Fruit fly (Drosophila melanogaster) ovary, adult (tissue): ENCODE results near the gene CG13239.
A peak's percentile ranks its signal among the peaks of the same experiment; 100 is the strongest.

ENCODE experiments used
- CG17801 ChIP-seq: fragments of 200-800 bp; optimal IDR thresholded peaks from 2 replicates; lab custom pipeline; 2019; ENCODE audit warnings: missing biosample characterization, mild to moderate bottlenecking, missing genetic modification characterization, moderate library complexity; ENCODE audit not compliant: partially characterized antibody

CG13239 gene

DNA sequence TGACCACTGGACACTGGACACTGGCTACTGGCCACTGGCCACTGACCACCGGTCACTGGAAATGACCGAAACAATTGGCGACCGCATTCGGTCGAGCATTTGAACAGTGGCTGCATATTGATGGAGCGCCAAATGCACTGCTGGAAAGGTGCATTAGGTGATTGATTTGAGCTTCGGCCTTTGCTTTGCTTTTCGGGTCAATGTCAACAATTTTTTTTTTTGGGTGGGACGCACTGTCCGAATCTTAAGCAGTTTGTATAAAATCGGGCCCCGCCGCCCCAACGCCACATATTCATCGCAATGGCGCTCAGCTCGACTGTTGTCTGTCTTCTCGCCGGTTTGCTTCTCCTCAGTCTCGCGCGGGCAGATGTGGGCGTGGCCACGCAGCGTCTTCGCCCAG, at the start of gene CG13239:
Gene CG13239 (plus strand): TSS at position 301 of the 400 bp plus-strand sequence.
- no peak for TF ChIP-seq CG17801

DNA sequence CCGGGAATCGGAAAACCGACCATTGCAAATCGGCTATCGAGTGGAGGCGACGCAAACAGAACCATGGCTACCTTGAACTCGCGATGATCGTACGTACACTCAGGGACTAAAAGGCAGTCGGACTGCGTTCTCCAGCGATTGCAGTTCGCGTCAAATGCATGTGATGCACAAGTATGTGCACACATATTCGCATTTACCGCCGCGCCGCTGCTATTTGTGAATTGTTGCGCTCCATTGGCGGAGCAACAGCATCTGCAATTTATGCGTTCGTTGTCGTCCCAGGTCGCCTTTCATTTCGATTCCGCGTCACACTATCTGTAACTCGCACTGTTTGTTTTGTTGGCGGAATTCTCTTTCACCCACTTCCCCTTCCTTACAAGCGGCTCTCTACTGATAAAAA, 40.4 kb upstream of the CG13239 start:
- TF ChIP-seq CG17801: no peak

DNA sequence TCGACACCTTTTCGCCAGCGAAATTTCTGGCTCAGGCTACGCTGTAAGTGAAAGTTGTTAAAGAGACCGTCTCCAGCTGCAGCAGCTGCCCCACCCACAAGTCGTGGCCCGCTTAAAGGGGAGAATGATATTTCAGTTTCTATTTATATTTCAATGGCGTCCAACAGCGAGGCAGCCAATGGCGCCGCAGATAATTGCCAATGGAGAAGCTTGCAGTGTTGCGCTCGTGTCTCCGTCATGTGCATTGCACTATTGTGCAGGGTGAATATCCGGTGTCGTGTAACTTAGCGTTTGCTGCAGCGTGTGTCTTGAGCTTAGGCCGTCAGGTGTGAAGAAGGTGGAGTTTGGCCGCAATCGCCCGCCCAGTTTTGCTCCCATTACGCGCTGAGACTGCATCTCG, 39.2 kb upstream of the CG13239 start:
- no peak for TF ChIP-seq CG17801

DNA sequence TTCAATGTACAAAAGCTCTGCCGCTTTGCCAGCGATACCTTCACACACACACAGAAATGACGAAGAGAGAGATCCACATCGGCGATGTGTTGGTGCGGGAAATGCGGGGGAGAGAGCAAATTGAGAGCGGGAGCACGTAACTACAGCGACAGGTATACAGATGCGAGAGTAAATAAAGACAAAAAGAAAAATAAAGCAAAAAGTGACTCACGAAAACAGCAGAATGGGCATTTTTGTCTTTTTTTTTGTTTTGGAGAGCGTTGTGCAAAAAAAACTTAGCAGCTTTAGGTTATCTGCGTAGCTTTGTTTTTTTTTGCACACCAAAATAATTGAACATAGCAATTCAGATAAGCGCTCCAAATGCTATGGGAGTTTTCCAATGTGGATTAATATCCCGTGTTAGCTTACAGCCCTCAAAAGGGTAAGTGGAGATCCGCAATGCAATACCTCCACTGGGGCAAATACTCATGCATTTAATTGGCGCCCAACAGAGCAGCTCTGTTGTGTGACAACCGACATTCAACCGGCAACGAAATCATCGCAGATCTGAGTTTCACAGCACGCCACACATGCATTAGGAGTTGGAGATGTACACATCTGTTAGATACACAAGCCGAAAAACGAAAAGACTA, 37.9 kb upstream of the CG13239 start:
- peak; percentile 97 for TF ChIP-seq CG17801

DNA sequence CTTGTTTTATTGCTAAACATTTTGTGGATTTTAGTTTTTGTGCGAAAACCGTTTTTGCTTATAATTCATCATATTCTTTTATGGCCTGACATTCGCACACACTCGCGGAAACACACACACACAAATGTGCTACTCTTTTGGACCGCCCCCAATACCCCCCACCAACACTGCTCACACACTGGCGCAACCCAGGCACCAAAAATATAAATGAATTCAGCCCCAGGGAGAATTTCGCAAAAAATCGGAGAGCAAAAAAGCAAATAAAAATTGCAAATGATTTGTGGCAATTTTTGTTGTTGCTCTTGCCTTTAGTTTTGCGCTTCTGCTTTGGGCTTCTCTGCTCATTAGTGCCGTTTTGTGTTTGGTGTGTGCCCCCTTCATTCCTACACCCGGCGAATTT, 37.4 kb upstream of the CG13239 start:
- no peak for TF ChIP-seq CG17801

DNA sequence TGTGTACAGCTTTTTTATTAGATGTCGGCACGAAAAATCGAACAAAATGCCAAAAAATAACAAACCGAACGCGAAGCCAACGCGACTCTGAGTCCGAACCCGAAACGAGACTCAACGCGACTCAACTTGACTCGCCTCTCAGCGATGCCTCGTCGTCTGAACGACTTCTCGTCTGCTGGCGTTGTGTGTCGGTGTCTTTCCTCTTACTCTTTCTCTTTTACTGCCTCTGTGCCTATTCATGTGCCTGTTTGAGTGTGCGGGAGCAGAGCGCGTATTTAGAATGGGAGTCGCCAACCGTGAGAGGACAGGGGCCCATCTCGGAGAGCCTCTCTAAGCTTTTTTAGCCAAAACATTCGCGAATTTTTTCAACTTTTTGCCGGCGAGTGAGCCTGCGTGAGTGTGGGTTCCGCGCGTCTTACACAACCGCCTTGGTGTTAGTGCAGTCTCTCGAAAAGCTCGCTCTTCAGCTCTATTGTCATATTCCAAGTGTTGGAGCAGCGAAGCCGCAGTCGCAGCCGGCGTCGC, 35.9 kb upstream of the CG13239 start:
- peak; percentile 43 for TF ChIP-seq CG17801

DNA sequence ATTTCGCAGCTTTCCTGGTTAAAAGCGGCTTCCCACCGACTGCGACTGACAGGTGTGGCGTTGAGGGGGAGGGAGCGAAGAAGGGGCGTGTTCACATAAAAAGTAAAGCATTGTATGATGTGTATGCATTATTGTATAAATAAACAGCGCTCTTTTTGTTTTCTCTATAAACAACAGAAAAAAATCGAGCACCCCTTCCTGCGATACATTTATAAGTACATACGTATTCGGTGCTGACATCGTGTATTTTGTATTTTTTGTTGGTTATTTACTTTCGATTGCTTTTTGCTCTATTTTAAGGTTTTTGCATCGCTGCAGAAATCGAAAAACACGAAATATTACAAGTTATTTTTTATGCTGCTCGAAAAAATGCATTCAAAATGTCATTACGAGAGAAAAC, 34.4 kb upstream of the CG13239 start:
- peak; percentile 84 for TF ChIP-seq CG17801

DNA sequence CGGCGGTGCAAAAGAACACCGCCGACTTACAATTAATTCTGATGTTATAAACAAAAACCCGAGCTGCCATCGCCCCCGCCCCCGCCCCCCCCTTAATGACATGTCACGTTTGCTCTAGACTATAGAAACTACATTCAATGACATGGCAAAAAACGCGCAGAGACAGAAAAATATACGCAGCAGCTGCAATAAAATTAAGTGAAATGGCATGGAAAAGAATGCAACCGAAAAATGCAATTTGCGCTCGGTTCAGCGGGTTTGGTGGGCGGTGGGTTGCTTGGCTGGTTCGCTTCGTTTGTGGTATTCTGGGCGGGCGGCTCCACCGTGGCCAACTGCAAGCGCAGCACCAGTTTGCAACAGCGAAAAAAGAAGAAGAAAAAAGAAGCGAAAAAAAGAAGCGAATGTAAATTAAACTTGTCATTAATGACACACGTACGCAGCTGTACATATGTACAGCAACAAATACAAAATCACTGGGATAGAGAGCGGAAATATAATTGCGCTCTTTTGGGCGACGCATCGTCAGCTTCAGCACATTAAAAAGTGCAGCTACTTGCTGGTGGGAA, 30.4 kb upstream of the CG13239 start:
- peak; percentile 71 for TF ChIP-seq CG17801

DNA sequence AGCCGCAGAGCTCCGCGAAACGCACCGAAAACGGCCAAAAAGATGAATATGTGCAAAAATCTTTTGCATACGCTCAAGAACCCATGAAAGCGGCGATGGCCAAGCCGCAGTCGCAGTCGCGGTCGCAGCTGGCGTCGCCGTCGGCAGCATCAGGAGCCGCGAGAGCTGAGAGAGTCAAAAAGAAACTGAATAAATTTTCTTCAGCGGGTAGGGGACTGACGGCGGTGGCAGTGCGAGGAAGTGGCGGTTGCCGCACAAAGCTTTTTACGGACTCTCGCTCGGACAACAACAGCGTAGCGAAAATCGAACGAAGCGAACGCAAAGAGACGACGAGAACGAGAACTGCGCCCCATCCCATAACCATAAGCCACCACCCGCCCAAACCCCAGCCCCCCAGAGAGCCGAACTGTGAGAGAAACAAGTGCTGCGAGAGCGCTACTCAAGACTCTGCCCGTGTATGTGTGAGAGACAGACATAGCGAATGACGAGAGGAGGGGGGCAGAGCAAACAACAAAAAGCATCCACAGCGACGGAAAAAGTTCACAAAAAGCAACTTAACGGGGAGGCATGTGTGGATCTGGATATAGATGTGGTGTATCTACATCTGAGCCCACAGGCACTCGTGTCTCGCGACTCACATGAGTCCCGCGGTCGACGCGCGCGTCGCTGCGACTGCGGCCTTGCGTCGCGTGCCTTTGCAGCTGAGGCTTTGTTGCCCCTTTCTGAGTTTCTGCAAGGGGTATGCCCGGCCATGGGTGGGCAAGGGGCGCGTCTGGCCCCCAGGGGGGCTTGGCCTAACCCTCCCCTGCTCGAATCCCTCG, 25.2 kb upstream of the CG13239 start, which contains the start of gene jim:
Gene jim (minus strand): TSS at position 51 of the 821 bp plus-strand sequence.
- TF ChIP-seq CG17801: peak; percentile 21

DNA sequence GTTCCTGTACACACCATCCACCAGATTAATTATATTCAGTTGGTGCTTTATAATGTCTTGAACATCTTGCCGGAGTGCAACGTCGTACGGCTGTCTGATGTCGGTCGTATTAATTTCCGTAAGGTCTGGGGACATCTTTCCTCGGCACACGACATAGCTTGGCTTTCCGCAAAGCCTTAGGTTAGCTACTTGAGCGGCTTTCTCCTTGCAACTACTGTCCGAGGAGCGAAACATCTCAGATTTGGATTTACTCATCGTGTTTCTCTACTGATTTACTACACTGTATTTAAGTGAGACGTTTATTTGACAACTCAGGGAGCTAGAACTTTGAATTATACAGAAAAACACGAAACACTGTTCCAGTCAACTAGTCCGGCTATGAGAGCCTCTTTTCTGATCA, 23.8 kb upstream of the CG13239 start, which contains the start of the genes CG11226 and CG45428:
Gene CG11226 (plus strand): TSS at position 301 of the 400 bp plus-strand sequence.
Gene CG45428 (minus strand): TSS at position 303 of the 400 bp plus-strand sequence.
- TF ChIP-seq CG17801: no peak

DNA sequence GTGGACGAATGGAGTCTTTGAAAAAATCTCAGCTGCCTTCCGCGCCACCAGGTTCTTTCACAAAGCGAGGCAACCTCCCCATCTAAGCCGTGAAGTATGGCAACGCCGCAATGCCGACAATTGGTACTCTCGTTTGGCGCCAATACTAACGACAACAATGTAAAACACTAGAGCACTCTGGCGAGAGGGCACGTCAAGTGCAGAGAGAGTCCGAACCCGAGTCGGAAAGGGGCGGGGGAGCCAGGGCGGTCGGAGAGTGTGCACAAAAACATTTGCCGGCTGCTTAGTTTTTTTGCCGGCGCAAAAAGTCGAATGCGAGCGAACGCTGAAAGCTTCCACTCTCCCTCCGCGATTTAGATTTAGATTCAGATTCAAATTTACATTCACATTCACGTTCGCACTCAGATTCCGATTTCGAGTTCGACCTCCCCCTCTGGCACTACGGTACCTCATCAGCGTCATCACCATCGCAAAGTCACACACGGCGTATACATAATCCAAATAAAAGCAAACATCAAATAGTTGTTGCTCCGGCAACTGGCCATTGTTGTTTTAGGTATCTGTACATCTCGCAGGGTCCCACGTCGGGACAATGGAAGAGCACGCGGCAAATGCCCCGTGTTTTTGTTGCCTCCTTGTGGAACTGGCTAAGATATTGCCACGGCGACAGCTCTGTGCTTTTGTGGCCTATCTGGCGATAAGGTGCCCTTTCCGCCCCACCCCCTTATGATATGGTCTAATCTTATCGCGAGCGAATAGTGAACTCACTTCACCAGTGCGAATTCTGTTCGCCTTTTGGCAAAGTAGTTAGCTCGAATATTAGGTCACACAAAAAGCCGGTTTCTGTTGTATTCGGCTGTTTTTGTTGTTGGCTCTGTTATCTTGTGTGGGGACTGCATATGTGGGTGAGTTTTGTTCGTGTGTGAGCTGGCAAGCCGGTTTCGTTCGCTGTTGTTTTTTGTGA, 22.7 kb upstream of the CG13239 start:
- TF ChIP-seq CG17801: no peak

DNA sequence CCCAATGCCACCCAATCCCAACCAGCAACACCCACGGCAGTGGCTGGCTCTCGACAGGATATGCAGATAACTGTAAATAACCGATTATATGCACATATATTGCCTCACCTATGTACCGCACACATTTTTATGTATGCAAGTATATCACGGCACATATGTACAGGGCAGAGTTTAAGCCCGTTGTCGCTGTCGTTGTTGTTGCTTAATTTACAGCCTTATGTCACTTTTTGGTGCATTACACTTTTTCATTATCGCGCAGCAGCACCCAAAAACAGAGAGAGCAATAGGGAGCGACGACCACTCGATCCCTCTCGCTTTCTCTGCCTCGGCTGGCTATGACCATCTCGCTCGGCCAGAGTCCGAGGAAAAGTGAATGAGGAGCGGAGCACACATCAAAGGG, 21.3 kb upstream of the CG13239 start:
- TF ChIP-seq CG17801: no peak

DNA sequence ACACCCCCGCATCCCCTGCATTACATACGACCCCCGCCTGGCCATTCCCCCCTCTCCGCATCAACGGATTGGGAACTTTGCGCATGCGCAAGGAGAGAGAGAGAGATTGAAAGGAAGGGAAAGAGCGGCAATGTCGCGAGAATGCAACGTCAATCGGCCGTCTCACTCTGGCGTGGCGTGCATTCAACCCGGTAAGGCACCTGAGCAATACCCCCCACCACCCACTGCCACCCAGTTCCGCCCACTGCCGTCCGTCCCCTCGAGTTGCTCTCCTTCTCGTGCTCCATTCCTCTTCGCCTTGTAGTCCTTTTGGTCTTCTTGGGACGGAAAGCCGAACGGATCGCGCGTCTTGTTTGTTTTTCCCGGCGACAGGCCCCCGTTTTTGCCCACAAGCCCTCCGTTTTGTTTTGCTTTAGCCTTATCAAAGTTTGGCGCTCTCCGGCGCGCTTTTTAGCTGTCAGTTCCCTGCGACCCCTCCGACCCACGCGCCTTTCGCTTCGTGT, 20.8 kb upstream of the CG13239 start:
- no peak for TF ChIP-seq CG17801

DNA sequence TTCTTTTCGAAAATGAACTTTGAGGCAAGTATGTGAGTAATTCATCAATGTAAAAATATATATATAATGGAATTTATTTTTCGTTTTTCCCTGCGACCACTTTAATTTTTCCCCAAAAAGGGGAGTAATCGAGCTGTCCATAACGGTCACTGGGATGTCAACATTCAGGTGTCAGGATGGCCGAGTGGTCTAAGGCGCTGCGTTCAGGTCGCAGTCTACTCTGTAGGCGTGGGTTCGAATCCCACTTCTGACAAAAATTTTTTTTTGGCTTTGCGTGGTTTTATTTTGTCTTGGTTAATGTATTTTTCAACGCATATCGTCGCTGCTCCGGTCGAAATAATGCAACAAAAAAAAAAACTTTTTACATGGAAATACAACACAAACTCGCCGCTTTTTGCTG, 17.5 kb upstream of the CG13239 start:
- TF ChIP-seq CG17801: no peak

DNA sequence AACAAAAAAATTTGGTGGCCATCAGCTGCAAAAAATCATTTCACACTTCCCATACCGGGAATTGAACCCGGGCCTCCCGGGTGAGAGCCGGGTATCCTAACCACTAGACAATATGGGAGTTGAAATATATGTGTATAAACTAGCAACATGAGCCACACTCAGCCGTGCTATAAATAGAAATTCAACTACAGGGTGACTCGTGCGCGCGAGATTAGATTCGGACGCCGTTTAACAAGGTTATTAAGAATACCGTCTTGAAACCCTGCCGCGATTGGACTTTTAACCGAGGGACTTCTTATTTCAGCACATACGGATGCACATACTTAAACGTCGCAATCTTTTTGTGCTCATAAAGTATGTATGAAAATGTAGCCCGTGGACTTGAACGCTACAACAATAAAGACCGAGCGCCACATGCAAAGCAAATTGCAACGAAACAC, 12.9 kb upstream of the CG13239 start:
- no peak for TF ChIP-seq CG17801

DNA sequence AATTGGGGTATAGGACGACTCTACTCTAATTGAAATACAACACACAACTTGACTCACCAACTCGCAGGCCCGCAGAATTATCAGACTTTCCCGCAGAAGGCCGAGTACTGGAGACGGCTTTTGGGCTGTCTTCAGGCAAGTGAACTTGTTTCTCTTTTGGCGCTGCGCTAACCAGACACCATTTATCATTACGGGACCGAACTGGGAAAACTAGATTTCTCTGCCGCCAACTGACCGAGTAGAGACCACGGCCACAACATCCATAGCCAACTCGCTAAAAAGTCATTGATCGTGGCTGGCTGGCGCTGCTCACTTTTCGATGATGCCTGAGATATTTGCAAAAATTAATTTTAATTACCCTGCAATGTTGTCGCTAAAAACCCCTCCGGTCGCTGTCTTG, 11.6 kb upstream of the CG13239 start:
- no peak for TF ChIP-seq CG17801
